Worm (Caenorhabditis elegans): ENCODE results near the gene srh-130.

ce11 chrV:5143785-5144184 lies 7.2 kb upstream of the srh-130 start, which contains the start of gene srh-129:
- TF ChIP-seq eyg-1 (tag; optimal IDR thresholded peaks at IDR 0.05) (no peak), dmd-4 (tag; optimal IDR thresholded peaks at IDR 0.05; ENCODE audit: borderline replicate concordance) (no peak), elt-2 (tag; optimal IDR thresholded peaks at IDR 0.05) (no peak), C08G9.2 (tag; optimal IDR thresholded peaks at IDR 0.05) (no peak), nhr-11 (tag; optimal IDR thresholded peaks at IDR 0.05) (no peak), gmeb-2 (tag; optimal IDR thresholded peaks at IDR 0.05) (no peak), dve-1 (tag; optimal IDR thresholded peaks at IDR 0.05) (no peak), che-1 (tag; optimal IDR thresholded peaks at IDR 0.05) (no peak), nfya-1 (tag; optimal IDR thresholded peaks at IDR 0.05) (no peak), rnt-1 (tag; optimal IDR thresholded peaks at IDR 0.05) (no peak)

Measured in whole organism, late embryonic.